Worm (Caenorhabditis elegans): ENCODE data around the gene M117.1.
A peak's percentile ranks its signal among the peaks of the same experiment; 100 is the strongest.

DNA sequence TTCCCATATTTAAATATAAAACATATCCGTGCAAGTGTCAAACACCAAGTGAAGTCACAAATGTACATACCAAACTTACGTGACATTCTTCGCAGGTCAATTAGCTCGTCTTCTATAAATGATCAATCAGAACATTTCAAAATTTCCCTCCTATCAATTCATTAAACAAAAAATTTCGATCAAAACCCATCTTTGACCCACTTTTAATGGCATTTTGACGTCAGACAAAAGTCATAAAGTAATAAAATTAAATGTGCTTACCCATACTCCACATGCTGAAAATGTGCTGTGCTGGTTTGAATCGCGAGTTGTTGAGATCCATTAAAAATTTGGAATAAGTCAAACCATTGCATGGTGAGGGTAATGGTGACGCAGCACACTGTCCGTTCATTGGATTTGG is 44.3 kb upstream of the M117.1 start:
- no peak for TF ChIP-seq ztf-11 (tag; optimal IDR thresholded peaks at IDR 0.05)
- no peak for TF ChIP-seq lin-13 (GFP tag; optimal IDR thresholded peaks at IDR 0.05)
- peak; percentile 31 for TF ChIP-seq sma-9 (GFP tag; optimal IDR thresholded peaks at IDR 0.05)
- TF ChIP-seq sma-9 (tag; optimal IDR thresholded peaks at IDR 0.05): no peak
